Fruit fly (Drosophila melanogaster) whole organism, embryonic: ENCODE results near the gene Cpr65Az.

ENCODE experiments used
- CG12219 ChIP-seq: fragments of 200-800 bp; sonication (Bioruptor generic); optimal IDR thresholded peaks from 3 replicates; lab custom pipeline; 2018; ENCODE audit warnings: missing biosample characterization, mild to moderate bottlenecking, missing genetic modification characterization
- CG14710 ChIP-seq: fragments of 200-800 bp; sonication (Bioruptor generic); optimal IDR thresholded peaks from 3 replicates; lab custom pipeline; 2019; ENCODE audit warnings: missing biosample characterization, mild to moderate bottlenecking, missing genetic modification characterization, moderate library complexity
- CG1602 ChIP-seq: fragments of 200-800 bp; sonication (Bioruptor generic); optimal IDR thresholded peaks from 3 replicates; lab custom pipeline; 2016; ENCODE audit warnings: missing biosample characterization, missing genetic modification characterization
- CG17568 ChIP-seq: fragments of 200-800 bp; sonication (Bioruptor generic); optimal IDR thresholded peaks from 2 replicates; lab custom pipeline; 2018; ENCODE audit warnings: missing biosample characterization, mild to moderate bottlenecking, missing genetic modification characterization, moderate library complexity
- CG17612 ChIP-seq: fragments of 200-800 bp; sonication (Bioruptor generic); IDR thresholded peaks from 2 replicates; pipeline ENCODE4 v1.3.6; 2022; ENCODE audit warnings: missing biosample characterization, missing genetic modification characterization
- CG17802 ChIP-seq: fragments of 200-800 bp; sonication (Bioruptor generic); optimal IDR thresholded peaks from 2 replicates; lab custom pipeline; 2018; ENCODE audit warnings: missing biosample characterization, mild to moderate bottlenecking, missing genetic modification characterization, moderate library complexity
- CG18011 ChIP-seq: fragments of 200-800 bp; sonication (Bioruptor generic); optimal IDR thresholded peaks from 2 replicates; lab custom pipeline; 2017; ENCODE audit warnings: missing biosample characterization, missing genetic modification characterization, mild to moderate bottlenecking, moderate library complexity, missing genotype
- CG2712 ChIP-seq: fragments of 200-800 bp; optimal IDR thresholded peaks from 3 replicates; lab custom pipeline; 2019; ENCODE audit warnings: missing biosample characterization, mild to moderate bottlenecking, missing genetic modification characterization, moderate library complexity
- CG31224 ChIP-seq: fragments of 200-800 bp; sonication (Bioruptor generic); IDR thresholded peaks from 2 replicates; pipeline ENCODE4 v1.3.6; 2022; ENCODE audit warnings: missing biosample characterization, missing genetic modification characterization
- CG42726 ChIP-seq: fragments of 200-800 bp; sonication (Bioruptor generic); IDR thresholded peaks from 2 replicates; pipeline ENCODE4 v1.3.6; 2022; ENCODE audit warnings: missing biosample characterization, missing genetic modification characterization; ENCODE audit not compliant: partially characterized antibody
- CG6683 ChIP-seq: fragments of 200-800 bp; sonication (Bioruptor generic); optimal IDR thresholded peaks from 2 replicates; lab custom pipeline; 2017; ENCODE audit warnings: missing biosample characterization, mild to moderate bottlenecking, missing genetic modification characterization, missing genetic modification reagents
- CG7271 ChIP-seq: fragments of 200-800 bp; sonication (Bioruptor generic); optimal IDR thresholded peaks from 2 replicates; lab custom pipeline; 2018; ENCODE audit warnings: missing biosample characterization, mild to moderate bottlenecking, missing genetic modification characterization, moderate library complexity
- CG8281 ChIP-seq: fragments of 200-800 bp; sonication (Bioruptor generic); optimal IDR thresholded peaks from 2 replicates; lab custom pipeline; 2018; ENCODE audit warnings: missing biosample characterization, mild to moderate bottlenecking, missing genetic modification characterization, moderate library complexity
- CG8478 ChIP-seq: fragments of >200 bp; optimal IDR thresholded peaks from 2 replicates; lab custom pipeline; 2018
- CTCF ChIP-seq: fragments of 200-800 bp; sonication (Bioruptor generic); optimal IDR thresholded peaks from 2 replicates; lab custom pipeline; 2017; ENCODE audit warnings: missing biosample characterization, mild to moderate bottlenecking, missing genetic modification characterization, moderate library complexity
- D ChIP-seq, 2 experiments: fragments of 200-800 bp in 1 of 2; fragments of >200 bp in 1 of 2; sonication (Bioruptor generic) in 1 of 2; optimal IDR thresholded peaks; 2 replicates in 1 of 2; 3 replicates in 1 of 2; lab custom pipeline; 2017; ENCODE audit warnings: mild to moderate bottlenecking in 1 of 2, missing biosample characterization in 1 of 2, missing genetic modification characterization in 1 of 2, missing genetic modification reagents in 1 of 2
- Dref ChIP-seq: fragments of 200-800 bp; sonication (Bioruptor generic); IDR thresholded peaks from 2 replicates; pipeline ENCODE4 v1.3.6; 2022; ENCODE audit warnings: missing biosample characterization, missing genetic modification characterization
- E2f1 ChIP-seq: fragments of 200-800 bp; sonication (Bioruptor generic); IDR thresholded peaks from 2 replicates; pipeline ENCODE4 v1.3.6; 2022; ENCODE audit warnings: missing biosample characterization, missing genetic modification characterization
- Ets65A ChIP-seq: fragments of 200-800 bp; sonication (Bioruptor generic); peaks from one replicate; lab custom pipeline; 2016; ENCODE audit warnings: missing biosample characterization, missing genetic modification characterization
- HLH4C ChIP-seq: fragments of 200-800 bp; sonication (Bioruptor generic); IDR thresholded peaks from 3 replicates; pipeline ENCODE4 v1.3.6; 2022; ENCODE audit warnings: missing biosample characterization, missing genetic modification characterization; ENCODE audit not compliant: partially characterized antibody
- Hr51 ChIP-seq, 2 experiments: fragments of 200-800 bp; sonication (Bioruptor generic); optimal IDR thresholded peaks; 2 replicates in 1 of 2; 3 replicates in 1 of 2; lab custom pipeline; 2016 to 2018; ENCODE audit warnings: missing biosample characterization in 2 of 2, missing genetic modification characterization in 2 of 2, mild to moderate bottlenecking in 1 of 2, moderate library complexity in 1 of 2
- Hsf ChIP-seq: fragments of 200-800 bp; sonication (Bioruptor generic); optimal IDR thresholded peaks from 3 replicates; lab custom pipeline; 2016; ENCODE audit warnings: missing biosample characterization, missing genetic modification characterization
- Med ChIP-seq: fragments of 200-800 bp; sonication (Bioruptor generic); peaks from one replicate; lab custom pipeline; 2016; ENCODE audit warnings: missing biosample characterization, missing genetic modification characterization, mild to moderate bottlenecking, inconsistent platforms, moderate library complexity
- NC2β ChIP-seq: fragments of 200-800 bp; sonication (Bioruptor generic); optimal IDR thresholded peaks from 2 replicates; lab custom pipeline; 2016; ENCODE audit warnings: missing biosample characterization, missing genetic modification characterization
- NfI ChIP-seq: fragments of 200-800 bp; sonication (Bioruptor generic); optimal IDR thresholded peaks from 3 replicates; lab custom pipeline; 2018; ENCODE audit warnings: missing biosample characterization, mild to moderate bottlenecking, missing genetic modification characterization, moderate library complexity
- Ravus ChIP-seq: fragments of 200-800 bp; sonication (Bioruptor generic); IDR thresholded peaks from 2 replicates; pipeline ENCODE4 v1.3.6; 2022; ENCODE audit warnings: missing biosample characterization, missing genetic modification characterization
- Scr ChIP-seq: fragments of 200-800 bp; sonication (Bioruptor generic); IDR thresholded peaks from 2 replicates; pipeline ENCODE4 v1.3.6; 2022; ENCODE audit warnings: missing biosample characterization, missing genetic modification characterization; ENCODE audit not compliant: partially characterized antibody
- Side ChIP-seq: fragments of 200-800 bp; sonication (Bioruptor generic); optimal IDR thresholded peaks from 2 replicates; lab custom pipeline; 2016; ENCODE audit warnings: missing biosample characterization, missing genetic modification characterization
- Sox100B ChIP-seq: fragments of 200-800 bp; sonication (Bioruptor generic); optimal IDR thresholded peaks from 3 replicates; lab custom pipeline; 2018; ENCODE audit warnings: missing biosample characterization, mild to moderate bottlenecking, missing genetic modification characterization
- ash1 ChIP-seq: fragments of 200-800 bp; sonication (Bioruptor generic); optimal IDR thresholded peaks from 2 replicates; lab custom pipeline; 2018; ENCODE audit warnings: missing biosample characterization, mild to moderate bottlenecking, missing genetic modification characterization
- bbx ChIP-seq: fragments of 200-800 bp; sonication (Bioruptor generic); IDR thresholded peaks from 2 replicates; pipeline ENCODE4 v1.3.6; 2022; ENCODE audit warnings: missing biosample characterization, missing genetic modification characterization; ENCODE audit not compliant: partially characterized antibody
- btn ChIP-seq: fragments of 200-800 bp; sonication (Bioruptor generic); optimal IDR thresholded peaks from 2 replicates; lab custom pipeline; 2016; ENCODE audit warnings: missing biosample characterization, missing genetic modification characterization
- chn ChIP-seq: fragments of 200-800 bp; sonication (Bioruptor generic); optimal IDR thresholded peaks from 2 replicates; lab custom pipeline; 2016; ENCODE audit warnings: missing biosample characterization, missing genetic modification characterization
- dan ChIP-seq: fragments of 200-800 bp; sonication (Bioruptor generic); IDR thresholded peaks from 2 replicates; pipeline ENCODE4 v1.3.6; 2022; ENCODE audit warnings: missing biosample characterization, missing genetic modification characterization
- dm ChIP-seq: fragments of 200-800 bp; sonication (Bioruptor generic); optimal IDR thresholded peaks from 3 replicates; lab custom pipeline; 2016; ENCODE audit warnings: missing biosample characterization, missing genetic modification characterization
- esg ChIP-seq: fragments of 200-800 bp; sonication (Bioruptor generic); conservative IDR thresholded peaks from 2 replicates; pipeline ENCODE4 v1.3.6; 2022; ENCODE audit warnings: missing biosample characterization, missing genetic modification characterization
- eve ChIP-seq, 2 experiments: fragments of >200 bp; optimal IDR thresholded peaks; 2 replicates each; lab custom pipeline; 2017; ENCODE audit warnings: missing biosample characterization in 2 of 2, missing genetic modification characterization in 2 of 2
- ewg ChIP-seq: fragments of 200-800 bp; sonication (Bioruptor generic); optimal IDR thresholded peaks from 3 replicates; lab custom pipeline; 2017; ENCODE audit warnings: mild to moderate bottlenecking, missing biosample characterization, missing genetic modification reagents, missing genetic modification characterization
- ham ChIP-seq: fragments of 200-800 bp; sonication (Bioruptor generic); IDR thresholded peaks from 2 replicates; pipeline ENCODE4 v1.3.6; 2022; ENCODE audit warnings: missing biosample characterization, missing genetic modification characterization
- ind ChIP-seq: fragments of 200-800 bp; sonication (Bioruptor generic); optimal IDR thresholded peaks from 3 replicates; lab custom pipeline; 2016; ENCODE audit warnings: missing biosample characterization, missing genetic modification characterization
- lola ChIP-seq, 3 experiments: fragments of >200 bp in 2 of 3; fragments of 200-800 bp in 1 of 3; sonication (Bioruptor generic) in 1 of 3; optimal IDR thresholded peaks; 2 replicates each; lab custom pipeline; 2017 to 2019; ENCODE audit warnings: missing biosample characterization in 3 of 3, missing genetic modification characterization in 3 of 3, mild to moderate bottlenecking in 1 of 3, moderate library complexity in 1 of 3
- luna ChIP-seq: fragments of 200-800 bp; sonication (Bioruptor generic); optimal IDR thresholded peaks from 2 replicates; lab custom pipeline; 2016; ENCODE audit warnings: missing biosample characterization, missing genetic modification characterization
- mam ChIP-seq: fragments of 200-800 bp; sonication (Bioruptor generic); optimal IDR thresholded peaks from 3 replicates; lab custom pipeline; 2016; ENCODE audit warnings: missing biosample characterization, missing genetic modification characterization
- sisA ChIP-seq: fragments of 200-800 bp; sonication (Bioruptor generic); IDR thresholded peaks from 2 replicates; pipeline ENCODE4 v1.3.6; 2022; ENCODE audit warnings: missing biosample characterization, missing genetic modification characterization
- slou ChIP-seq: fragments of 200-800 bp; sonication (Bioruptor generic); optimal IDR thresholded peaks from 3 replicates; lab custom pipeline; 2016; ENCODE audit warnings: missing biosample characterization, missing genetic modification characterization
- sna ChIP-seq: fragments of 200-800 bp; sonication (Bioruptor generic); IDR thresholded peaks from 2 replicates; pipeline ENCODE4 v1.3.6; 2022; ENCODE audit warnings: missing biosample characterization, missing genetic modification characterization; ENCODE audit not compliant: partially characterized antibody
- sug ChIP-seq: fragments of 200-800 bp; optimal IDR thresholded peaks from 2 replicates; lab custom pipeline; 2019; ENCODE audit warnings: missing biosample characterization, mild to moderate bottlenecking, missing genetic modification characterization, moderate library complexity
- tap ChIP-seq: fragments of 200-800 bp; optimal IDR thresholded peaks from 3 replicates; lab custom pipeline; 2019; ENCODE audit warnings: missing biosample characterization, mild to moderate bottlenecking, missing genetic modification characterization, moderate library complexity
- tin ChIP-seq: fragments of 200-800 bp; sonication (Bioruptor generic); optimal IDR thresholded peaks from 3 replicates; lab custom pipeline; 2016; ENCODE audit warnings: missing biosample characterization, missing genetic modification characterization
- zfh2 ChIP-seq: fragments of 200-800 bp; sonication (Bioruptor generic); optimal IDR thresholded peaks from 2 replicates; lab custom pipeline; 2016; ENCODE audit warnings: missing biosample characterization, missing genetic modification characterization

The Cpr65Az gene

dm6 chr3L:6184884-6185438, 24.3 kb downstream of the Cpr65Az start, which contains the start of the genes D19B and CG43293 (continued):
- TF ChIP-seq esg (peak; percentile 84), Ravus (GFP tag; lab: Robert Waterston, UW) (peak; percentile 61), Scr (GFP tag; lab: Robert Waterston, UW) (peak; percentile 53; the same call in 1 of the 2 replicates), chn (GFP tag; lab: Kevin White, UChicago) (peak; percentile 96), ewg (GFP tag; lab: Kevin White, UChicago) (peak; percentile 90), dm (GFP tag; lab: Kevin White, UChicago) (peak; percentile 91), slou (peak; percentile 59), ham (GFP tag; lab: Robert Waterston, UW) (peak; percentile 72; the same call in 1 of the 2 replicates), sna (GFP tag; lab: Robert Waterston, UW) (peak; percentile 54; the same call in 1 of the 2 replicates), CG1602 (GFP tag; lab: Kevin White, UChicago) (peak; percentile 88), Hsf (GFP tag; lab: Kevin White, UChicago) (peak; percentile 86), CG14710 (tag; lab: Kevin White, UChicago) (peak; percentile 74), CG8478 (peak; percentile 77), Ets65A (peak; percentile 98), CG7271 (tag; lab: Kevin White, UChicago) (no peak), dan (GFP tag; lab: Robert Waterston, UW) (no peak), CG17568 (GFP tag; lab: Kevin White, UChicago) (no peak), CG31224 (GFP tag; lab: Robert Waterston, UW) (peak; percentile 76), sug (tag; lab: Kevin White, UChicago) (peak; percentile 80), luna (peak; percentile 11), lola (GFP tag; optimal IDR thresholded peaks at IDR 0.05; lab: Kevin White, UChicago) (peak in 1 of 3 experiments; percentile 66), ind (GFP tag; lab: Kevin White, UChicago) (peak; percentile 93), HLH4C (GFP tag; lab: Robert Waterston, UW) (peak; percentile 43; the same call in 1 of the 3 replicates), CG17802 (tag; lab: Kevin White, UChicago) (peak; percentile 60), CG2712 (tag; lab: Kevin White, UChicago) (peak; percentile 91), CG6683 (GFP tag; lab: Kevin White, UChicago) (peak; percentile 69), Side (GFP tag; lab: Kevin White, UChicago) (peak; percentile 77), tap (tag; lab: Kevin White, UChicago) (peak; percentile 75), CTCF (GFP tag; lab: Kevin White, UChicago) (no peak), eve (GFP tag; optimal IDR thresholded peaks at IDR 0.05; lab: Kevin White, UChicago) (no peak), CG17612 (GFP tag; lab: Robert Waterston, UW) (peak; percentile 66), E2f1 (GFP tag; lab: Robert Waterston, UW) (peak; percentile 91), btn (GFP tag; lab: Kevin White, UChicago) (peak; percentile 67), Hr51 (GFP tag; optimal IDR thresholded peaks at IDR 0.05; lab: Kevin White, UChicago) (peak; percentile 85 to 86), CG18011 (peak; percentile 82), Sox100B (peak; percentile 85), zfh2 (GFP tag; lab: Kevin White, UChicago) (peak; percentile 86), ash1 (GFP tag; lab: Kevin White, UChicago) (peak; percentile 78), NfI (GFP tag; lab: Kevin White, UChicago) (peak; percentile 91), Med (GFP tag; lab: Kevin White, UChicago) (peak; percentile 99), D (optimal IDR thresholded peaks at IDR 0.05; lab: Kevin White, UChicago) (peak; percentile 82), D (GFP tag; optimal IDR thresholded peaks at IDR 0.05; lab: Kevin White, UChicago) (peak; percentile 80), sisA (peak; percentile 91), CG42726 (GFP tag; lab: Robert Waterston, UW) (no peak), CG12219 (GFP tag; lab: Kevin White, UChicago) (peak; percentile 84), Dref (GFP tag; lab: Robert Waterston, UW) (peak; percentile 86), bbx (peak; percentile 77), CG8281 (tag; lab: Kevin White, UChicago) (peak; percentile 61), NC2β (GFP tag; lab: Kevin White, UChicago) (peak; percentile 78), mam (GFP tag; lab: Kevin White, UChicago) (peak; percentile 94), tin (peak; percentile 92)
